Worm (Caenorhabditis elegans): ENCODE results near the gene R09D1.12.
"Not testable (repeated sequence)": the region's sequence is repeated elsewhere in the genome, so short reads cannot be mapped to it uniquely, and the experiment has no call there.

Gene R09D1.12

ce11 chrII:9477567-9477966, 25.5 kb upstream of the R09D1.12 start, which contains the start of gene chil-27:
chil-27 (plus strand) TSS chrII:9477867.
- no peak for TF ChIP-seq dao-5 (tag; optimal IDR thresholded peaks at IDR 0.05)

ce11 chrII:9474367-9475105, 22.5 kb upstream of the R09D1.12 start, which contains the start of the genes chil-25 and chil-26:
chil-25 (minus strand) TSS chrII:9474467.
chil-26 (plus strand) TSS chrII:9475055.
- no peak for TF ChIP-seq W03F9.2 (tag; optimal IDR thresholded peaks at IDR 0.05)
- TF ChIP-seq dao-5 (tag; optimal IDR thresholded peaks at IDR 0.05): no peak
- TF ChIP-seq him-1 (tag; optimal IDR thresholded peaks at IDR 0.05): no peak

ce11 chrII:9470027-9470426, 18.0 kb upstream of the R09D1.12 start, which contains the start of gene T19H5.6:
T19H5.6 (minus strand) TSS chrII:9470221.
- no peak for TF ChIP-seq W03F9.2 (tag; optimal IDR thresholded peaks at IDR 0.05)

ce11 chrII:9468414-9468813, 16.3 kb upstream of the R09D1.12 start, which contains the start of gene chil-23:
chil-23 (minus strand) TSS chrII:9468611.
- TF ChIP-seq W03F9.2 (tag; optimal IDR thresholded peaks at IDR 0.05) (no peak), him-1 (tag; optimal IDR thresholded peaks at IDR 0.05) (no peak), dao-5 (tag; optimal IDR thresholded peaks at IDR 0.05) (no peak)

ce11 chrII:9466095-9466494, 14.0 kb upstream of the R09D1.12 start, which contains the start of gene chil-22:
chil-22 (minus strand) TSS chrII:9466195.
- TF ChIP-seq W03F9.2 (tag; optimal IDR thresholded peaks at IDR 0.05): no peak
- TF ChIP-seq dao-5 (tag; optimal IDR thresholded peaks at IDR 0.05): no peak
- TF ChIP-seq him-1 (tag; optimal IDR thresholded peaks at IDR 0.05): no peak

ce11 chrII:9461881-9462280, 9.8 kb upstream of the R09D1.12 start, which contains the start of gene chil-21:
chil-21 (minus strand) TSS chrII:9461981.
- not testable (repeated sequence) for TF ChIP-seq dao-5, him-1, W03F9.2 (tag; optimal IDR thresholded peaks at IDR 0.05)

ce11 chrII:9459462-9459861, 7.4 kb upstream of the R09D1.12 start, which contains the start of gene R09D1.14:
R09D1.14 (minus strand) TSS chrII:9459562.
- TF ChIP-seq him-1, dao-5, W03F9.2 (tag; optimal IDR thresholded peaks at IDR 0.05): not testable (repeated sequence)

ce11 chrII:9454304-9454703, 2.2 kb upstream of the R09D1.12 start, which contains the start of gene chil-19:
chil-19 (minus strand) TSS chrII:9454404.
- TF ChIP-seq him-1 (tag; optimal IDR thresholded peaks at IDR 0.05): no peak
- TF ChIP-seq dao-5 (tag; optimal IDR thresholded peaks at IDR 0.05): no peak
- no peak for TF ChIP-seq W03F9.2 (tag; optimal IDR thresholded peaks at IDR 0.05)

ce11 chrII:9447965-9448364, 4.1 kb downstream of the R09D1.12 start, which contains the start of gene chil-18:
chil-18 (plus strand) TSS chrII:9448265.
- TF ChIP-seq him-1 (tag; optimal IDR thresholded peaks at IDR 0.05): no peak
- TF ChIP-seq W03F9.2 (tag; optimal IDR thresholded peaks at IDR 0.05): no peak
- no peak for TF ChIP-seq dao-5 (tag; optimal IDR thresholded peaks at IDR 0.05)

- TF ChIP-seq W03F9.2 (tag; optimal IDR thresholded peaks at IDR 0.05): no peak
- no peak for TF ChIP-seq dao-5 (tag; optimal IDR thresholded peaks at IDR 0.05)
- TF ChIP-seq him-1 (tag; optimal IDR thresholded peaks at IDR 0.05): no peak
Measured at ce11 chrII:9445368-9445767, 6.7 kb downstream of the R09D1.12 start, which contains the start of gene R09D1.13. R09D1.13 (minus strand) TSS chrII:9445468.

ce11 chrII:9443522-9443921, 8.6 kb downstream of the R09D1.12 start, which contains the start of gene chil-15:
chil-15 (minus strand) TSS chrII:9443622.
- TF ChIP-seq dao-5 (tag; optimal IDR thresholded peaks at IDR 0.05) (no peak), W03F9.2 (tag; optimal IDR thresholded peaks at IDR 0.05) (no peak), him-1 (tag; optimal IDR thresholded peaks at IDR 0.05) (no peak)

- TF ChIP-seq dao-5 (tag; optimal IDR thresholded peaks at IDR 0.05) (no peak), him-1 (tag; optimal IDR thresholded peaks at IDR 0.05) (no peak), W03F9.2 (tag; optimal IDR thresholded peaks at IDR 0.05) (no peak)
Measured at ce11 chrII:9441838-9442237, 10.2 kb downstream of the R09D1.12 start, which contains the start of gene chil-16. chil-16 (minus strand) TSS chrII:9441938.

ce11 chrII:9440060-9440459, 12.0 kb downstream of the R09D1.12 start, which contains the start of gene chil-17:
chil-17 (minus strand) TSS chrII:9440160.
- TF ChIP-seq dao-5 (tag; optimal IDR thresholded peaks at IDR 0.05): no peak
- TF ChIP-seq him-1 (tag; optimal IDR thresholded peaks at IDR 0.05): no peak
- TF ChIP-seq W03F9.2 (tag; optimal IDR thresholded peaks at IDR 0.05): no peak

- TF ChIP-seq him-1 (tag; optimal IDR thresholded peaks at IDR 0.05): no peak
- TF ChIP-seq dao-5 (tag; optimal IDR thresholded peaks at IDR 0.05): no peak
- TF ChIP-seq W03F9.2 (tag; optimal IDR thresholded peaks at IDR 0.05): no peak
Measured at ce11 chrII:9438853-9439252, 13.2 kb downstream of the R09D1.12 start.
